Fruit fly (Drosophila melanogaster): ENCODE results near the gene Jon65Aiii.

Gene Jon65Aiii

DNA sequence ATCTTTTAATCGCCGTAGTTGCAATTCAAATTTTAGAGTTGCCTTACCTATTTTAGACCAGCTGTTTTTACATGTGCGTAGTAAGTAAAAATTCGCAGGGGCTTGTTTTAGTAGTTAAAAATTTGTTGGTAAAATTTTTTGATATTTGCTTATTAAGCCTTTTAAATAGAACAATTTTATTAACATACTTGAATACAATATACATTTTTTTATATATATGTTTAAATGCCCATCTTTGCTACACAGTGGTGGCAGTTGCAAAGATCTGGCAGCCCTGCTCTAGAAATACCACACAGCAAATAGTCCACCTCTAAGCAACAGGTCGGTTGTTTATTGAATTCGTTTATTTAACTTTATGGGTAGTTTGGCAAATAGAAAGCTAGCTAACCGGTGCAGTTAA lies 44.1 kb downstream of the Jon65Aiii start, which contains the start of the genes CG10467 and loj:
Gene CG10467 (minus strand): TSS at position 51 of the 400 bp plus-strand sequence.
Gene loj (plus strand): TSS at position 291 of the 400 bp plus-strand sequence.
- TF ChIP-seq CG7101 (tag; optimal IDR thresholded peaks at IDR 0.05), result peak; percentile 92
- peak; percentile 88 for TF ChIP-seq CG5204 (GFP tag; optimal IDR thresholded peaks at IDR 0.05)
- peak; percentile 93 for TF ChIP-seq CG7045 (GFP tag; optimal IDR thresholded peaks at IDR 0.05)
- peak; percentile 88 for TF ChIP-seq bab1 (GFP tag; optimal IDR thresholded peaks at IDR 0.05)
- peak; percentile 87 for TF ChIP-seq CG11617 (GFP tag; optimal IDR thresholded peaks at IDR 0.05)
- TF ChIP-seq CG14711 (tag; optimal IDR thresholded peaks at IDR 0.05), result peak; percentile 94
- peak; percentile 31 for TF ChIP-seq cic (GFP tag; optimal IDR thresholded peaks at IDR 0.05)
- TF ChIP-seq CG1620 (GFP tag; optimal IDR thresholded peaks at IDR 0.05), result peak; percentile 88
- TF ChIP-seq pad (GFP tag; optimal IDR thresholded peaks at IDR 0.05), result peak; percentile 78
- TF ChIP-seq toe (GFP tag; optimal IDR thresholded peaks at IDR 0.05), result peak; percentile 84
- peak; percentile 91 for TF ChIP-seq CG12768 (GFP tag; optimal IDR thresholded peaks at IDR 0.05)
- TF ChIP-seq CG33017 (tag; optimal IDR thresholded peaks at IDR 0.05), result peak; percentile 88
- no peak for TF ChIP-seq kay (GFP tag; ENCODE audit: borderline replicate concordance)
- TF ChIP-seq Hr96 (GFP tag; optimal IDR thresholded peaks at IDR 0.05), result peak; percentile 75
- no peak for TF ChIP-seq cnc (optimal IDR thresholded peaks at IDR 0.05)
- TF ChIP-seq ovo (GFP tag; optimal IDR thresholded peaks at IDR 0.05), result peak; percentile 86
- peak; percentile 77 for TF ChIP-seq Crg-1 (GFP tag; optimal IDR thresholded peaks at IDR 0.05)
- TF ChIP-seq tj (GFP tag; optimal IDR thresholded peaks at IDR 0.05), result peak; percentile 69
- TF ChIP-seq Clk (GFP tag; optimal IDR thresholded peaks at IDR 0.05), result peak; percentile 81
- TF ChIP-seq Mnt (GFP tag; optimal IDR thresholded peaks at IDR 0.05), result peak; percentile 62

DNA sequence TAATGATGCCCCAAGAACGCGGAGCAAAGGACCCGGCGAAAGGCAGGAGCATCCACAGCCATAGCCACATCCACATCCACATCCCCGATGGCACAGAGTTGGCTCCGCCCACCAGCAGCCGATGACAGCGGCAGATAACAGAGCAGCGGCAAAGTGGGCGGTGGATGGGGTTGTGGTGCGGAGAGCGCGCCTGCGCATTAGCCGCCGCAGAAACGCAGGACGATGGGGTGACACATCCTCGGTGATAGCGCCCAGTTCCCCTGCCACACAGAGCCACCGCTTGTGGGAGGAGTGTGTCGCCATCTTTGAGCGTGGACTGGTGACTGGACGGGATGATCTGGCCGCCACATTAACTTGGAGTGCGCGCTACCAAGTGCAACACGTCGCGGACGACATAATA lies 46.7 kb downstream of the Jon65Aiii start, which contains the start of gene Ets65A:
Gene Ets65A (plus strand): TSS at position 348 of the 400 bp plus-strand sequence.
- no peak for TF ChIP-seq CG5204 (GFP tag; optimal IDR thresholded peaks at IDR 0.05)
- no peak for TF ChIP-seq CG11617 (GFP tag; optimal IDR thresholded peaks at IDR 0.05)
- TF ChIP-seq toe (GFP tag; optimal IDR thresholded peaks at IDR 0.05), result no peak
- no peak for TF ChIP-seq CG7101 (tag; optimal IDR thresholded peaks at IDR 0.05)
- TF ChIP-seq CG14711 (tag; optimal IDR thresholded peaks at IDR 0.05), result no peak
- TF ChIP-seq cnc (optimal IDR thresholded peaks at IDR 0.05), result no peak
- TF ChIP-seq cic (GFP tag; optimal IDR thresholded peaks at IDR 0.05), result no peak
- TF ChIP-seq Clk (GFP tag; optimal IDR thresholded peaks at IDR 0.05), result no peak

Data from whole organism, adult.